Worm (Caenorhabditis elegans): ENCODE data around the gene hlh-19.

- TF ChIP-seq nhr-27 (tag; optimal IDR thresholded peaks at IDR 0.05), result no peak
- no peak for TF ChIP-seq madf-10 (tag; optimal IDR thresholded peaks at IDR 0.05)
- TF ChIP-seq sea-2 (GFP tag; IDR thresholded peaks at IDR 0.05), result no peak
- no peak for TF ChIP-seq nfya-1 (tag; optimal IDR thresholded peaks at IDR 0.05; ENCODE audit: borderline replicate concordance, insufficient read depth)
Observed at ce11 chrX:557195-557594, at the start of gene hlh-19.
